Fruit fly (Drosophila melanogaster) whole organism, embryonic: ENCODE data around the gene RpL34b.
A peak's percentile ranks its signal among the peaks of the same experiment; 100 is the strongest.

Source experiments
- ATbp ChIP-seq: fragments of 200-800 bp; sonication (Bioruptor generic); optimal IDR thresholded peaks from 2 replicates; lab custom pipeline; 2017; ENCODE audit warnings: missing biosample characterization, mild to moderate bottlenecking, missing genetic modification characterization, missing genetic modification reagents
- CG10543 ChIP-seq: fragments of 200-800 bp; sonication (Bioruptor generic); optimal IDR thresholded peaks from 3 replicates; lab custom pipeline; 2017; ENCODE audit warnings: missing biosample characterization, mild to moderate bottlenecking, missing genetic modification characterization, moderate library complexity
- CG11504 ChIP-seq: fragments of 200-800 bp; sonication (Bioruptor generic); optimal IDR thresholded peaks from 3 replicates; lab custom pipeline; 2019; ENCODE audit warnings: missing biosample characterization, mild to moderate bottlenecking, missing genetic modification characterization, moderate library complexity
- CG12236 ChIP-seq: fragments of 200-800 bp; sonication (Bioruptor generic); optimal IDR thresholded peaks from 2 replicates; lab custom pipeline; 2016; ENCODE audit warnings: missing biosample characterization, missing genetic modification characterization
- CG12769 ChIP-seq: fragments of 200-800 bp; sonication (Bioruptor generic); optimal IDR thresholded peaks from 2 replicates; lab custom pipeline; 2019; ENCODE audit warnings: missing biosample characterization, mild to moderate bottlenecking, missing genetic modification characterization, moderate library complexity
- CG1529 ChIP-seq: fragments of 200-800 bp; sonication (Bioruptor generic); optimal IDR thresholded peaks from 3 replicates; lab custom pipeline; 2018; ENCODE audit warnings: missing biosample characterization, missing genetic modification characterization
- CG15601 ChIP-seq: fragments of 200-800 bp; sonication (Bioruptor generic); optimal IDR thresholded peaks from 3 replicates; lab custom pipeline; 2019; ENCODE audit warnings: missing biosample characterization, mild to moderate bottlenecking, missing genetic modification characterization, moderate library complexity
- CG2678 ChIP-seq: fragments of 200-800 bp; sonication (Bioruptor generic); optimal IDR thresholded peaks from 3 replicates; lab custom pipeline; 2019; ENCODE audit warnings: missing biosample characterization, mild to moderate bottlenecking, missing genetic modification characterization, moderate library complexity
- CG30020 ChIP-seq: fragments of 200-800 bp; optimal IDR thresholded peaks from 2 replicates; lab custom pipeline; 2019; ENCODE audit warnings: missing biosample characterization, mild to moderate bottlenecking, missing genetic modification characterization, moderate library complexity
- CG31441 ChIP-seq: fragments of 200-800 bp; sonication (Bioruptor generic); IDR thresholded peaks from 2 replicates; pipeline ENCODE4 v1.3.6; 2022; ENCODE audit warnings: missing biosample characterization, missing genetic modification characterization
- CG33557 ChIP-seq: fragments of 200-800 bp; sonication (Bioruptor generic); optimal IDR thresholded peaks from 2 replicates; lab custom pipeline; 2019; ENCODE audit warnings: missing biosample characterization, mild to moderate bottlenecking, missing genetic modification characterization, moderate library complexity
- CG34376 ChIP-seq: fragments of 200-800 bp; sonication (Bioruptor generic); optimal IDR thresholded peaks from 2 replicates; lab custom pipeline; 2018; ENCODE audit warnings: missing biosample characterization, mild to moderate bottlenecking, missing genetic modification characterization
- CG6683 ChIP-seq: fragments of 200-800 bp; sonication (Bioruptor generic); optimal IDR thresholded peaks from 2 replicates; lab custom pipeline; 2017; ENCODE audit warnings: missing biosample characterization, mild to moderate bottlenecking, missing genetic modification characterization, missing genetic modification reagents
- CG7745 ChIP-seq: fragments of 200-800 bp; sonication (Bioruptor generic); optimal IDR thresholded peaks from 2 replicates; lab custom pipeline; 2018; ENCODE audit warnings: missing biosample characterization, mild to moderate bottlenecking, missing genetic modification characterization, moderate library complexity
- Deaf1 ChIP-seq: fragments of 200-800 bp; optimal IDR thresholded peaks from 3 replicates; lab custom pipeline; 2019; ENCODE audit warnings: missing biosample characterization, mild to moderate bottlenecking, missing genetic modification characterization, moderate library complexity
- HLHmδ ChIP-seq: fragments of 200-800 bp; sonication (Bioruptor generic); optimal IDR thresholded peaks from 2 replicates; lab custom pipeline; 2018; ENCODE audit warnings: missing biosample characterization, mild to moderate bottlenecking, missing genetic modification characterization, moderate library complexity
- Hr78 ChIP-seq, 2 experiments: fragments of 200-800 bp in 1 of 2; fragments of >200 bp in 1 of 2; sonication (Bioruptor generic) in 1 of 2; optimal IDR thresholded peaks; 2 replicates each; lab custom pipeline; 2017 to 2019; ENCODE audit warnings: missing biosample characterization in 2 of 2, missing genetic modification characterization in 2 of 2, mild to moderate bottlenecking in 1 of 2, moderate library complexity in 1 of 2
- Pdp1 ChIP-seq, 2 experiments: fragments of 200-800 bp; sonication (Bioruptor generic); optimal IDR thresholded peaks; 3 replicates each; lab custom pipeline; 2016; ENCODE audit warnings: missing biosample characterization in 2 of 2, missing genetic modification characterization in 2 of 2, mild to moderate bottlenecking in 1 of 2, moderate library complexity in 1 of 2
- Ssrp ChIP-seq: fragments of 200-800 bp; sonication (Bioruptor generic); optimal IDR thresholded peaks from 2 replicates; lab custom pipeline; 2018; ENCODE audit warnings: missing biosample characterization, mild to moderate bottlenecking, missing genetic modification characterization, moderate library complexity
- Stat92E ChIP-seq, 3 experiments: fragments of >200 bp in 2 of 3; fragments of 200-800 bp in 1 of 3; sonication (Bioruptor generic) in 1 of 3; optimal IDR thresholded peaks; 2 replicates each; lab custom pipeline; 2017 to 2019; ENCODE audit warnings: missing biosample characterization in 3 of 3, missing genetic modification characterization in 3 of 3, mild to moderate bottlenecking in 1 of 3, moderate library complexity in 1 of 3
- Trl ChIP-seq, 3 experiments: fragments of >200 bp in 2 of 3; fragments of 200-800 bp in 1 of 3; sonication (Bioruptor generic) in 1 of 3; optimal IDR thresholded peaks; 2 replicates in 1 of 3; 3 replicates in 2 of 3; lab custom pipeline; 2016 to 2017; ENCODE audit warnings: missing biosample characterization in 1 of 3, missing genetic modification characterization in 1 of 3
- ab ChIP-seq: fragments of 200-800 bp; sonication (Bioruptor generic); optimal IDR thresholded peaks from 2 replicates; lab custom pipeline; 2016; ENCODE audit warnings: missing biosample characterization, missing genetic modification characterization
- abd-A ChIP-seq: fragments of 200-800 bp; sonication (Bioruptor generic); optimal IDR thresholded peaks from 3 replicates; lab custom pipeline; 2019; ENCODE audit warnings: missing biosample characterization, mild to moderate bottlenecking, missing genetic modification characterization, moderate library complexity
- cg ChIP-seq: fragments of 200-800 bp; sonication (Bioruptor generic); optimal IDR thresholded peaks from 3 replicates; lab custom pipeline; 2019; ENCODE audit warnings: missing biosample characterization, mild to moderate bottlenecking, missing genetic modification characterization, moderate library complexity
- dmrt11E ChIP-seq: fragments of 200-800 bp; sonication (Bioruptor generic); optimal IDR thresholded peaks from 3 replicates; lab custom pipeline; 2018; ENCODE audit warnings: missing biosample characterization, mild to moderate bottlenecking, missing genetic modification characterization, moderate library complexity
- fd102C ChIP-seq: fragments of 200-800 bp; sonication (Bioruptor generic); optimal IDR thresholded peaks from 2 replicates; lab custom pipeline; 2018; ENCODE audit warnings: missing biosample characterization, mild to moderate bottlenecking, missing genetic modification characterization, moderate library complexity
- ftz-f1 ChIP-seq: fragments of 200-800 bp; sonication (Bioruptor generic); optimal IDR thresholded peaks from 2 replicates; lab custom pipeline; 2016; ENCODE audit warnings: missing biosample characterization, missing genetic modification characterization
- ind ChIP-seq: fragments of 200-800 bp; sonication (Bioruptor generic); optimal IDR thresholded peaks from 3 replicates; lab custom pipeline; 2016; ENCODE audit warnings: missing biosample characterization, missing genetic modification characterization
- jumu ChIP-seq: fragments of 200-800 bp; sonication (Bioruptor generic); optimal IDR thresholded peaks from 3 replicates; lab custom pipeline; 2016; ENCODE audit warnings: missing biosample characterization, missing genetic modification characterization
- kni ChIP-seq: fragments of 200-800 bp; sonication (Bioruptor generic); optimal IDR thresholded peaks from 3 replicates; lab custom pipeline; 2017; ENCODE audit warnings: mild to moderate bottlenecking, missing biosample characterization, missing genetic modification reagents, missing genetic modification characterization
- mirr ChIP-seq: fragments of 200-800 bp; sonication (Bioruptor generic); optimal IDR thresholded peaks from 3 replicates; lab custom pipeline; 2018; ENCODE audit warnings: missing biosample characterization, mild to moderate bottlenecking, missing genetic modification characterization
- nerfin-1 ChIP-seq: fragments of 200-800 bp; sonication (Bioruptor generic); optimal IDR thresholded peaks from 3 replicates; lab custom pipeline; 2019; ENCODE audit warnings: missing biosample characterization, mild to moderate bottlenecking, missing genetic modification characterization, moderate library complexity
- org-1 ChIP-seq: fragments of 200-800 bp; sonication (Bioruptor generic); optimal IDR thresholded peaks from 2 replicates; lab custom pipeline; 2017; ENCODE audit warnings: missing biosample characterization, missing genetic modification characterization
- pfk ChIP-seq: fragments of 200-800 bp; sonication (Bioruptor generic); optimal IDR thresholded peaks from 2 replicates; lab custom pipeline; 2018; ENCODE audit warnings: missing biosample characterization, mild to moderate bottlenecking, missing genetic modification characterization, moderate library complexity
- phol ChIP-seq: fragments of 200-800 bp; sonication (Bioruptor generic); optimal IDR thresholded peaks from 3 replicates; lab custom pipeline; 2018; ENCODE audit warnings: missing biosample characterization, mild to moderate bottlenecking, missing genetic modification characterization, moderate library complexity
- pros ChIP-seq: fragments of 200-800 bp; sonication (Bioruptor generic); optimal IDR thresholded peaks from 3 replicates; lab custom pipeline; 2019; ENCODE audit warnings: missing biosample characterization, mild to moderate bottlenecking, missing genetic modification characterization, moderate library complexity
- sc ChIP-seq, 3 experiments: fragments of >200 bp in 2 of 3; fragments of 200-800 bp in 1 of 3; sonication (Bioruptor generic) in 1 of 3; optimal IDR thresholded peaks; 2 replicates in 2 of 3; 3 replicates in 1 of 3; lab custom pipeline; 2017; ENCODE audit warnings: mild to moderate bottlenecking in 1 of 3, missing biosample characterization in 1 of 3, missing genetic modification characterization in 1 of 3, missing genetic modification reagents in 1 of 3
- sd ChIP-seq: fragments of 200-800 bp; sonication (Bioruptor generic); optimal IDR thresholded peaks from 3 replicates; lab custom pipeline; 2018; ENCODE audit warnings: missing biosample characterization, mild to moderate bottlenecking, missing genetic modification characterization, moderate library complexity
- sens ChIP-seq: fragments of 200-800 bp; sonication (Bioruptor generic); peaks from one replicate; lab custom pipeline; 2016; ENCODE audit warnings: missing biosample characterization, missing genetic modification characterization
- sob ChIP-seq: fragments of 200-800 bp; sonication (Bioruptor generic); IDR thresholded peaks from 2 replicates; pipeline ENCODE4 v1.3.6; 2022; ENCODE audit warnings: missing biosample characterization, missing genetic modification characterization
- sqz ChIP-seq: fragments of 200-800 bp; sonication (Bioruptor generic); optimal IDR thresholded peaks from 3 replicates; lab custom pipeline; 2018; ENCODE audit warnings: missing biosample characterization, mild to moderate bottlenecking, missing genetic modification characterization
- sug ChIP-seq: fragments of 200-800 bp; optimal IDR thresholded peaks from 2 replicates; lab custom pipeline; 2019; ENCODE audit warnings: missing biosample characterization, mild to moderate bottlenecking, missing genetic modification characterization, moderate library complexity
- twi ChIP-seq: fragments of 200-800 bp; optimal IDR thresholded peaks from 2 replicates; lab custom pipeline; 2019; ENCODE audit warnings: missing biosample characterization, mild to moderate bottlenecking, missing genetic modification characterization, moderate library complexity
- unpg ChIP-seq: fragments of 200-800 bp; sonication (Bioruptor generic); optimal IDR thresholded peaks from 3 replicates; lab custom pipeline; 2018; ENCODE audit warnings: missing biosample characterization, mild to moderate bottlenecking, missing genetic modification characterization, moderate library complexity
- yki ChIP-seq: fragments of >200 bp; optimal IDR thresholded peaks from 3 replicates; lab custom pipeline; 2018

Gene RpL34b

DNA sequence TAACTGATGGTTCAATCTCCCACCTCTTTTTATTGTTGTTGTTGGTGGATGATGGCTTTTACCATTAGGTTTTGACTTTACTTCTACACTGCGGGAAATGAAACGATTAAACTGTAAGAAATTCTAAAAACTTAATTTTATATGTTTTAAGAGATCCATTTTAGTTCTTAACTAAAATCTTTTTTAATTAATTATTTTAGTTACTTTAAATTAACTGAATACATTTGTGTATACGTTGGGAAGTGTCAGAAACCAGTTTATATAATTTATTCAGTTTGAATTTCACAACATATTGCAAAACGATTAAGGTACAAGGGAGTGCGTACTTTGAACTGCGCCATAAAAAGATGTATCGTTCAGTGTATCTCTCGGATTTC is 47.8 kb downstream of the RpL34b start (continued):
- peak; percentile 92 for TF ChIP-seq phol (tag; lab: Kevin White, UChicago)

DNA sequence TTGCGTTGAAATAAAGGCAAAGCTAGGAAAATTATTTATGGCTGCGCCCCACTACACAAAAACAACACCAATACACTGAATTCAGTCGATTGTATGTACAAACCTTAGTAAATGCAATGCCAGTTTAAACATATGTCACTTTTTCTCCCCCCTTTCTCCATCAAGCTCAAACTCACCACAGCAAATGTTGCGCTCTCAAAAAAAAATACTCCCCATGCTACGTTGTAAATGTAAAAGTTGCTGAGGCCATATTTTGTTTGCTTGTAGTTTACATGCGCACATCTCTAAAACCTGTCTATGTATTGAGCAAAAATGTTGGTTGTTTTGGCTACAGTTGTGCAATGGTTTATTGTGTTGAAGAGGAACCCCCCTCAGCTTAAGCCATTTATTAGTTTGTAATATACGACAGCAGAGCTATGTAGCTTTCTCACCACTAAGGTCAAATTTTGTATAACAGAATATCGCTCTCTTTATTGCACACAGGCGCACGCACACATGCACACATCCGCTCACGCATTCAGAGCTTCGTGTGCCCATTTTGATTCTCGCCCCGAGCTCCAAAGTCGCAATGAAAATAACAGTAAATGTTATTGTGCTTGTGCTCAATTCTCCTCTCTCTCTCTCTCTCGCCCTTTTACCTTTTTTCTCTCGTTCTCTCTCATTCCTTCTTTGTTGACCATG is 48.3 kb downstream of the RpL34b start:
- TF ChIP-seq CG10543 (peak; percentile 14), yki (lab: Kevin White, UChicago) (peak; percentile 55), CG12236 (no peak), mirr (GFP tag; lab: Kevin White, UChicago) (peak; percentile 86), ATbp (GFP tag; lab: Kevin White, UChicago) (peak; percentile 40), fd102C (GFP tag; lab: Kevin White, UChicago) (no peak), sob (GFP tag; lab: Robert Waterston, UW) (no peak), kni (GFP tag; lab: Kevin White, UChicago) (peak; percentile 97), Stat92E (GFP tag; optimal IDR thresholded peaks at IDR 0.05; lab: Kevin White, UChicago) (peak in 1 of 3 experiments; percentile 84), Pdp1 (GFP tag; optimal IDR thresholded peaks at IDR 0.05; lab: Kevin White, UChicago) (peak in 1 of 2 experiments; percentile 92), Trl (optimal IDR thresholded peaks at IDR 0.05; lab: Kevin White, UChicago) (peak; percentile 89 to 98), Trl (GFP tag; optimal IDR thresholded peaks at IDR 0.05; lab: Kevin White, UChicago) (peak; percentile 16), sc (optimal IDR thresholded peaks at IDR 0.05; lab: Kevin White, UChicago) (no peak), sc (GFP tag; optimal IDR thresholded peaks at IDR 0.05; lab: Kevin White, UChicago) (no peak), org-1 (GFP tag; lab: Kevin White, UChicago) (no peak), CG33557 (peak; percentile 23), CG6683 (no peak), pfk (no peak), Deaf1 (peak; percentile 87), ftz-f1 (GFP tag; lab: Kevin White, UChicago) (peak; percentile 67), Hr78 (GFP tag; optimal IDR thresholded peaks at IDR 0.05; lab: Kevin White, UChicago) (peak in 1 of 2 experiments; percentile 95), twi (tag; lab: Kevin White, UChicago) (peak; percentile 72), sd (tag; lab: Kevin White, UChicago) (peak; percentile 62), HLHmδ (GFP tag; lab: Kevin White, UChicago) (peak; percentile 20), CG2678 (no peak), jumu (GFP tag; lab: Kevin White, UChicago) (no peak), CG1529 (peak; percentile 4), unpg (GFP tag; lab: Kevin White, UChicago) (peak; percentile 8), sug (peak; percentile 87), Ssrp (tag; lab: Kevin White, UChicago) (no peak), CG7745 (tag; lab: Kevin White, UChicago) (peak; percentile 3), sqz (GFP tag; lab: Kevin White, UChicago) (peak; percentile 85), CG31441 (GFP tag; lab: Robert Waterston, UW) (no peak), pros (GFP tag; lab: Kevin White, UChicago) (peak; percentile 20), cg (GFP tag; lab: Kevin White, UChicago) (peak; percentile 91), ind (GFP tag; lab: Kevin White, UChicago) (no peak), dmrt11E (tag; lab: Kevin White, UChicago) (no peak), CG12769 (peak; percentile 68), CG11504 (tag; lab: Kevin White, UChicago) (peak; percentile 94), sens (peak; percentile 75), abd-A (tag; lab: Kevin White, UChicago) (peak; percentile 99), nerfin-1 (tag; lab: Kevin White, UChicago) (peak; percentile 51), CG34376 (GFP tag; lab: Kevin White, UChicago) (peak; percentile 69), CG15601 (tag; lab: Kevin White, UChicago) (peak; percentile 29), CG30020 (no peak), ab (GFP tag; lab: Kevin White, UChicago) (peak; percentile 5)
